Fruit fly (Drosophila melanogaster) whole organism, prepupa: ENCODE results near the gene Jarid2.

Source experiments
- CG11762 ChIP-seq: fragments of 200-800 bp; sonication (Bioruptor generic); optimal IDR thresholded peaks from 3 replicates; lab custom pipeline; 2016; ENCODE audit warnings: missing biosample characterization, missing genetic modification characterization; ENCODE audit not compliant: insufficient read depth
- CG1621 ChIP-seq: fragments of 200-800 bp; sonication (Bioruptor generic); optimal IDR thresholded peaks from 3 replicates; lab custom pipeline; 2018; ENCODE audit warnings: missing biosample characterization, mild to moderate bottlenecking, missing genetic modification characterization
- CG34406 ChIP-seq: fragments of 200-800 bp; sonication (Bioruptor generic); optimal IDR thresholded peaks from 3 replicates; lab custom pipeline; 2016; ENCODE audit warnings: missing biosample characterization, missing genetic modification characterization
- CG6276 ChIP-seq: fragments of 200-800 bp; sonication (Bioruptor generic); optimal IDR thresholded peaks from 2 replicates; lab custom pipeline; 2017; ENCODE audit warnings: missing biosample characterization, mild to moderate bottlenecking, missing genetic modification characterization
- CG6792 ChIP-seq: fragments of 200-800 bp; sonication (Bioruptor generic); optimal IDR thresholded peaks from 3 replicates; lab custom pipeline; 2016; ENCODE audit warnings: missing biosample characterization, missing genetic modification characterization
- CG8119 ChIP-seq: fragments of 200-800 bp; sonication (Bioruptor generic); IDR thresholded peaks from 3 replicates; pipeline ENCODE4 v1.3.6; 2022; ENCODE audit warnings: missing biosample characterization, missing genetic modification characterization
- CG9139 ChIP-seq: fragments of 200-800 bp; sonication (Bioruptor generic); optimal IDR thresholded peaks from 3 replicates; lab custom pipeline; 2017; ENCODE audit warnings: missing biosample characterization, mild to moderate bottlenecking, missing genetic modification characterization
- Ets96B ChIP-seq: fragments of 200-800 bp; optimal IDR thresholded peaks from 2 replicates; lab custom pipeline; 2019; ENCODE audit warnings: missing biosample characterization, mild to moderate bottlenecking, missing genetic modification characterization, moderate library complexity
- Lpt ChIP-seq: fragments of 200-800 bp; sonication (Bioruptor generic); optimal IDR thresholded peaks from 3 replicates; lab custom pipeline; 2016; ENCODE audit warnings: missing biosample characterization, missing genetic modification characterization
- Sox14 ChIP-seq: fragments of 200-800 bp; sonication (Bioruptor generic); optimal IDR thresholded peaks from 3 replicates; lab custom pipeline; 2016; ENCODE audit warnings: missing biosample characterization, missing genetic modification characterization
- eg ChIP-seq: fragments of 200-800 bp; sonication (Bioruptor generic); IDR thresholded peaks from 3 replicates; pipeline ENCODE4 v1.3.6; 2022; ENCODE audit warnings: missing biosample characterization, missing genetic modification characterization
- lz ChIP-seq: fragments of 200-800 bp; sonication (Bioruptor generic); optimal IDR thresholded peaks from 3 replicates; lab custom pipeline; 2016; ENCODE audit warnings: missing biosample characterization, missing genetic modification characterization
- topi ChIP-seq: fragments of 200-800 bp; sonication (Bioruptor generic); optimal IDR thresholded peaks from 3 replicates; lab custom pipeline; 2016; ENCODE audit warnings: missing biosample characterization, missing genetic modification characterization

- TF ChIP-seq CG1621 = no peak
- TF ChIP-seq CG11762 = no peak
- peak; percentile 52 for TF ChIP-seq Ets96B (tag; lab: Kevin White, UChicago)
- no peak for TF ChIP-seq Sox14 (GFP tag; lab: Kevin White, UChicago)
- TF ChIP-seq CG34406 (GFP tag; lab: Kevin White, UChicago) = peak; percentile 65
- TF ChIP-seq topi (GFP tag; lab: Kevin White, UChicago) = no peak
- no peak for TF ChIP-seq CG9139 (GFP tag; lab: Kevin White, UChicago)
- TF ChIP-seq lz (GFP tag; lab: Kevin White, UChicago) = peak; percentile 66
- no peak for TF ChIP-seq CG6276 (GFP tag; lab: Kevin White, UChicago)
- TF ChIP-seq Lpt = no peak
- TF ChIP-seq CG6792 (GFP tag; lab: Kevin White, UChicago) = peak; percentile 31
- TF ChIP-seq CG8119 (GFP tag; lab: Robert Waterston, UW) = peak; percentile 35; the same call in 1 of the 3 replicates
- TF ChIP-seq eg (GFP tag; lab: Robert Waterston, UW) = no peak
Measured at dm6 chr3L:9508653-9509036, 31.8 kb downstream of the Jarid2 start.
